Worm (Caenorhabditis elegans) whole organism, mixed stage, embryonic: ENCODE data around the gene Y37A1B.4.

ENCODE experiments used
- M03D4.4 ChIP-seq: sonication (generic microtip); optimal IDR thresholded peaks from 2 replicates; lab custom pipeline; 2017; ENCODE audit warnings: mild to moderate bottlenecking, missing genetic modification characterization, missing compliant biosample characterization
- bed-3 ChIP-seq: fragments of 200-800 bp; sonication (Bioruptor generic); optimal IDR thresholded peaks from 3 replicates; lab custom pipeline; 2018; ENCODE audit warnings: mild to moderate bottlenecking, missing genetic modification characterization, moderate library complexity, missing compliant biosample characterization
- blmp-1 ChIP-seq: fragments of 150-350 bp; optimal IDR thresholded peaks from 2 replicates; lab custom pipeline; 2014; ENCODE audit warnings: missing biosample characterization, missing genetic modification characterization
- ceh-39 ChIP-seq: fragments of 150-350 bp; optimal IDR thresholded peaks from 2 replicates; lab custom pipeline; 2014; ENCODE audit warnings: missing biosample characterization, missing genetic modification characterization
- ceh-43 ChIP-seq: fragments of 200-800 bp; sonication (Bioruptor generic); optimal IDR thresholded peaks from 2 replicates; lab custom pipeline; 2018; ENCODE audit warnings: mild to moderate bottlenecking, missing genetic modification characterization, moderate library complexity, missing compliant biosample characterization
- ceh-83 ChIP-seq: fragments of 200-800 bp; sonication (Bioruptor generic); optimal IDR thresholded peaks from 2 replicates; lab custom pipeline; 2018; ENCODE audit warnings: mild to moderate bottlenecking, missing genetic modification characterization, missing compliant biosample characterization
- ces-1 ChIP-seq: fragments of 150-350 bp; optimal IDR thresholded peaks from 2 replicates; lab custom pipeline; 2014; ENCODE audit warnings: missing biosample characterization, missing genetic modification reagents, missing genetic modification characterization
- cnd-1 ChIP-seq: fragments of 200-800 bp; sonication (Bioruptor generic); optimal IDR thresholded peaks from 2 replicates; lab custom pipeline; 2018; ENCODE audit warnings: mild to moderate bottlenecking, missing genetic modification characterization, missing compliant biosample characterization
- drap-1 ChIP-seq: fragments of 200-800 bp; sonication (Bioruptor generic); optimal IDR thresholded peaks from 3 replicates; lab custom pipeline; 2018; ENCODE audit warnings: mild to moderate bottlenecking, missing genetic modification characterization, missing compliant biosample characterization
- elt-1 ChIP-seq: sonication (generic microtip); optimal IDR thresholded peaks from 2 replicates; lab custom pipeline; 2017; ENCODE audit warnings: missing genetic modification characterization, mild to moderate bottlenecking, missing compliant biosample characterization, antibody characterized with exemption, moderate library complexity, borderline replicate concordance; ENCODE audit not compliant: insufficient read depth
- elt-3 ChIP-seq: fragments of 150-350 bp; optimal IDR thresholded peaks from 2 replicates; lab custom pipeline; 2014; ENCODE audit warnings: missing biosample characterization, missing genetic modification characterization
- flh-1 ChIP-seq: fragments of 200-800 bp; sonication (Bioruptor generic); optimal IDR thresholded peaks from 2 replicates; lab custom pipeline; 2018; ENCODE audit warnings: mild to moderate bottlenecking, missing genetic modification characterization, moderate library complexity, missing compliant biosample characterization
- ham-2 ChIP-seq: fragments of 200-800 bp; sonication (Bioruptor generic); optimal IDR thresholded peaks from 2 replicates; lab custom pipeline; 2018; ENCODE audit warnings: mild to moderate bottlenecking, missing genetic modification characterization, missing compliant biosample characterization
- hlh-1 ChIP-seq: fragments of 150-350 bp; optimal IDR thresholded peaks from 2 replicates; lab custom pipeline; 2014; ENCODE audit warnings: missing biosample characterization, missing genetic modification reagents, missing genetic modification characterization
- lin-13 ChIP-seq: fragments of 150-350 bp; optimal IDR thresholded peaks from 2 replicates; lab custom pipeline; 2014; ENCODE audit warnings: missing biosample characterization, missing genetic modification characterization
- lsy-2 ChIP-seq: fragments of 150-350 bp; optimal IDR thresholded peaks from 2 replicates; lab custom pipeline; 2014; ENCODE audit warnings: missing biosample characterization, missing genetic modification characterization
- mab-5 ChIP-seq: fragments of 150-350 bp; optimal IDR thresholded peaks from 2 replicates; lab custom pipeline; 2014; ENCODE audit warnings: missing biosample characterization, missing genetic modification characterization
- mep-1 ChIP-seq: fragments of 150-350 bp; optimal IDR thresholded peaks from 2 replicates; lab custom pipeline; 2017; ENCODE audit warnings: missing biosample characterization, missing genetic modification reagents, missing genetic modification characterization, inconsistent platforms
- mls-2 ChIP-seq: sonication (generic microtip); optimal IDR thresholded peaks from 2 replicates; lab custom pipeline; 2016; ENCODE audit warnings: mild to moderate bottlenecking, missing genetic modification characterization, moderate library complexity, missing compliant biosample characterization
- nhr-12 ChIP-seq: fragments of 150-350 bp; optimal IDR thresholded peaks from 2 replicates; lab custom pipeline; 2014; ENCODE audit warnings: missing biosample characterization, missing genetic modification characterization
- nhr-2 ChIP-seq: fragments of 150-350 bp; optimal IDR thresholded peaks from 2 replicates; lab custom pipeline; 2014; ENCODE audit warnings: missing biosample characterization, missing genetic modification characterization
- nhr-28 ChIP-seq: fragments of 150-350 bp; optimal IDR thresholded peaks from 2 replicates; lab custom pipeline; 2014; ENCODE audit warnings: missing biosample characterization, missing genetic modification characterization
- nhr-76 ChIP-seq: sonication (generic microtip); optimal IDR thresholded peaks from 2 replicates; lab custom pipeline; 2017; ENCODE audit warnings: missing biosample characterization, missing genetic modification characterization
- pha-4 ChIP-seq: fragments of 150-350 bp; optimal IDR thresholded peaks from 2 replicates; lab custom pipeline; 2018; ENCODE audit warnings: missing biosample characterization, missing genetic modification reagents, missing genetic modification characterization
- sem-2 ChIP-seq: fragments of 200-800 bp; sonication (Bioruptor generic); optimal IDR thresholded peaks from 2 replicates; lab custom pipeline; 2018; ENCODE audit warnings: mild to moderate bottlenecking, missing genetic modification characterization, missing compliant biosample characterization
- snpc-4 ChIP-seq: fragments of 150-350 bp; optimal IDR thresholded peaks from 2 replicates; lab custom pipeline; 2014; ENCODE audit warnings: missing biosample characterization, missing genetic modification characterization
- tbx-8 ChIP-seq: fragments of 200-800 bp; sonication (Bioruptor generic); optimal IDR thresholded peaks from 2 replicates; lab custom pipeline; 2018; ENCODE audit warnings: mild to moderate bottlenecking, missing genetic modification characterization, moderate library complexity, missing compliant biosample characterization
- unc-120 ChIP-seq: sonication (generic microtip); optimal IDR thresholded peaks from 2 replicates; lab custom pipeline; 2017; ENCODE audit warnings: missing genetic modification characterization, missing compliant biosample characterization; ENCODE audit not compliant: poor library complexity, severe bottlenecking
- unc-39 ChIP-seq: fragments of 150-350 bp; optimal IDR thresholded peaks from 2 replicates; lab custom pipeline; 2014; ENCODE audit warnings: missing biosample characterization, missing genetic modification characterization
- zip-8 ChIP-seq: fragments of 150-350 bp; optimal IDR thresholded peaks from 2 replicates; lab custom pipeline; 2014; ENCODE audit warnings: missing biosample characterization, missing genetic modification characterization
- ztf-11 ChIP-seq: fragments of 150-350 bp; optimal IDR thresholded peaks from 2 replicates; lab custom pipeline; 2014; ENCODE audit warnings: missing biosample characterization, missing genetic modification characterization

The Y37A1B.4 gene

DNA sequence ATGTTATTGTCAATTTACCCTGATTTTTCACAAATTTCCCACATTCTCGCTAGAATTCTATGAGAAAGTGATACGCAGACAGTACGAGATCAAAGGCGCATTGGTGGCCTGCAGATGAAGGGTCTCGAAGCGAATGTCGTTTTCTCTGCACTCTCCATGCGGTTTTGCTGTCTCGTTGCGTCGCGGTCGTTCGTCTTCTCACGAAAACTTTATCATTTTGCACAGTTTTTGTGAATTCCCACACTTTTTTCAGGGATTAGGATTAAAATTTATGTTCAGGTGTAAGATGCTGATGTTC lies 10.4 kb upstream of the Y37A1B.4 start (continued):
- TF ChIP-seq pha-4 = peak; percentile 95
- peak; percentile 31 for TF ChIP-seq hlh-1 (tag; lab: Kevin White, UChicago)
- TF ChIP-seq nhr-12 = no peak
- TF ChIP-seq elt-1 = no peak
- TF ChIP-seq nhr-76 (tag; lab: Kevin White, UChicago) = no peak
- peak; percentile 91 for TF ChIP-seq lin-13 (tag; lab: Kevin White, UChicago)
- TF ChIP-seq drap-1 (GFP tag; lab: Kevin White, UChicago) = no peak
- no peak for TF ChIP-seq mls-2 (tag; lab: Kevin White, UChicago)
- TF ChIP-seq nhr-28 (tag; lab: Kevin White, UChicago) = no peak

ce11 chrIV:14070185-14070991 lies 9.9 kb upstream of the Y37A1B.4 start:
- TF ChIP-seq snpc-4 (no peak), elt-1 (peak; percentile 45), M03D4.4 (tag; lab: Kevin White, UChicago) (no peak), nhr-12 (no peak), hlh-1 (tag; lab: Kevin White, UChicago) (no peak), mab-5 (tag; lab: Kevin White, UChicago) (no peak), ces-1 (GFP tag; lab: Kevin White, UChicago) (no peak), ham-2 (GFP tag; lab: Kevin White, UChicago) (peak; percentile 80), zip-8 (peak; percentile 25), ceh-39 (tag; lab: Kevin White, UChicago) (no peak), mep-1 (tag; lab: Kevin White, UChicago) (no peak), ceh-83 (GFP tag; lab: Kevin White, UChicago) (no peak), cnd-1 (tag; lab: Kevin White, UChicago) (no peak), ztf-11 (no peak), nhr-76 (tag; lab: Kevin White, UChicago) (no peak), unc-39 (no peak), ceh-43 (GFP tag; lab: Kevin White, UChicago) (no peak), pha-4 (no peak), flh-1 (GFP tag; lab: Kevin White, UChicago) (no peak), drap-1 (GFP tag; lab: Kevin White, UChicago) (no peak), elt-3 (tag; lab: Kevin White, UChicago) (no peak), nhr-2 (no peak), nhr-28 (tag; lab: Kevin White, UChicago) (no peak), tbx-8 (GFP tag; lab: Kevin White, UChicago) (no peak), bed-3 (GFP tag; lab: Kevin White, UChicago) (no peak), lin-13 (tag; lab: Kevin White, UChicago) (no peak), blmp-1 (tag; lab: Kevin White, UChicago) (no peak)
- TF ChIP-seq, all 35 proteins: peak for 3

DNA sequence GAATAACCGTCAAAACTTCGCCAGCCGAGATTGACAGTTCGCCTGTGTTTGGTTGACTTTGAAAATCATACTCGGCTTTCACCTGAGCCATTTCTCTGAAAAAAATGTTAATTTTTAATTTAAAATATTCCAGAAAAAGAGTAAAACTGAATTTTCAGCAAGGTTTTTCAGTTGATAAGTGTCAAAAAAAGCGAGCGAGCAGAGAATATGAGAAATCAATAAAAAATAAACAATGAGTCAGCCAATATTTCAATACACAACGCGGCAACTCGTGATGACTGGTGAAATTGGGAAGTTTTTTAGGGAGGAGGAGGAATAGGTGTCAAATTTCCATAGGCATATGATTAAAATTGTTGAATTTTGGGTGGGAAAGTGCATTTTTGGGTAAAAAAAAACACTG lies 9.2 kb upstream of the Y37A1B.4 start, which contains the start of gene lst-4:
lst-4 (minus strand) TSS at position 101 of the 400 bp plus-strand sequence.
- no peak for TF ChIP-seq sem-2 (GFP tag; lab: Kevin White, UChicago)
- no peak for TF ChIP-seq snpc-4
- TF ChIP-seq unc-39 = no peak
- TF ChIP-seq tbx-8 (GFP tag; lab: Kevin White, UChicago) = no peak
- no peak for TF ChIP-seq lsy-2 (tag; lab: Kevin White, UChicago)
- TF ChIP-seq drap-1 (GFP tag; lab: Kevin White, UChicago) = no peak
- TF ChIP-seq nhr-12 = no peak
- no peak for TF ChIP-seq unc-120 (tag; lab: Kevin White, UChicago)
- TF ChIP-seq nhr-28 (tag; lab: Kevin White, UChicago) = no peak
- TF ChIP-seq mls-2 (tag; lab: Kevin White, UChicago) = no peak
- no peak for TF ChIP-seq hlh-1 (tag; lab: Kevin White, UChicago)
- TF ChIP-seq pha-4 = no peak
- no peak for TF ChIP-seq ceh-83 (GFP tag; lab: Kevin White, UChicago)
- TF ChIP-seq ham-2 (GFP tag; lab: Kevin White, UChicago) = no peak
- no peak for TF ChIP-seq flh-1 (GFP tag; lab: Kevin White, UChicago)

DNA sequence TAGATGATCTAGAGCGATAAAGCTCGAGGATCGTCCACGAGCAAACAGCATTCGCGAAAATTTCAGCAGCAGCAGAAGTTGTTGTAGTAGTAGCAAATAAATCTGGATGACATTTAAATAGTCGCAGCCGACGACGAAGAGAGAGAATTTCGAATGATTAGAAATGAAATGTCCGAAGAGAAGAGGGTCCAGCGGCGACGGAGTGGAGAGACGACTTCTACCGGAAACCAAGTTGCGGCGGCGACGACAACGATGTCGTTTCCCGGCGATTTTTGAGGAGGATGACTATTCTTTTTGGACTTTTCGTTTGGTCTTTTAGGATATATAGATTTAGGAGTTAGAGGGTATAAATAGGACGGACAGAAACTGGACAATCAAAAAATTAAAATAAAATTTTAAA lies 5.9 kb upstream of the Y37A1B.4 start:
- TF ChIP-seq unc-39 (no peak), cnd-1 (tag; lab: Kevin White, UChicago) (no peak)
- TF ChIP-seq, all 35 proteins: peak for 0
